Fruit fly (Drosophila melanogaster): ENCODE results near the gene CG10809.

- no peak for TF ChIP-seq CG8478 (optimal IDR thresholded peaks at IDR 0.05)
- no peak for TF ChIP-seq CTCF (optimal IDR thresholded peaks at IDR 0.05)
These were observed 45.1 kb downstream of the CG10809 start for dm6 chr3L:9814621-9815020.
